Fruit fly (Drosophila melanogaster): ENCODE results near the gene msl-1.
A peak's percentile ranks its signal among the peaks of the same experiment; 100 is the strongest.

Gene msl-1

DNA sequence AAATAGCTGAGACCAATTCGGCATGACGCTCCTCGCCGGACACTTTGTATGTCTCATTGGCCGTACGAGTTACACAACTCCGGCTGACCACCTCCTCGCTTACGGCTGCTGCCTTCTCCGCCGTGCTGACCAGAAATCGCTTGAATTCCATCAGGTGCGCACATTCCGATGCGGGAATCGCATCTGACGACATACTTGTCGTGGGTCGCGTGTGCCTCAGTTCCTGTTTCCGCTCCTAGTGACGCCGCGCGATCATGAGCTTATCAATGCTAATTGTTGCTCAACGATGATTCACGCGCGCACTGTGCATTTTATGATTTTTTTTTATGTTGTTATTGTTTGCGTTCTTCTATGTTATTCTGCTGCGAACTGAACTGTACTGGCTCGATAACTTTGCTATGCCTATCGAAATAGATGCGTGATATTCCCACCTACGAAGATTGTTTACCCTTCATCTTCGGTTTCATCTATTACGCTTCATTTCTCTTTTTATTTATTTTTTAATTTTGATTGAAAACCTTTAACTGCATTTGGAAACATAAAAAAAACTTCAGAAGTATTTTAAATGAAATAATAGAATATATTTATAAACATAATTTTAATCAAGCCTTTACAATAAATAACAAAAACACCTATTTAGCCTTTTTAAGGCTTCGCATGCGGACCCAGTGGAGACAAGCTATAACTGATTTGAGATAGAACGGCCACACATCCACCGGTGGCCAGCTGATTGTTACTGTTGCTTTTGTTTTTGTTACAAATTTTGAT lies 14.3 kb upstream of the msl-1 start, which contains the start of the genes CG10376 and CG10343 (continued):
- peak; percentile 48; the same call in 1 of the 2 replicates for TF ChIP-seq Gsc (GFP tag; IDR thresholded peaks at IDR 0.05)
- peak; percentile 90 for TF ChIP-seq unpg (GFP tag; optimal IDR thresholded peaks at IDR 0.05)
- TF ChIP-seq CG13894 (tag; optimal IDR thresholded peaks at IDR 0.05), result peak; percentile 89
- peak; percentile 19 for TF ChIP-seq Sry-δ (GFP tag; optimal IDR thresholded peaks at IDR 0.05)
- peak; percentile 91 for TF ChIP-seq CG1602 (GFP tag; optimal IDR thresholded peaks at IDR 0.05)
- TF ChIP-seq phol (tag; optimal IDR thresholded peaks at IDR 0.05), result peak; percentile 96
- peak; percentile 81 for TF ChIP-seq CG9437 (GFP tag; optimal IDR thresholded peaks at IDR 0.05)
- peak; percentile 64 for TF ChIP-seq ap (GFP tag; IDR thresholded peaks at IDR 0.05)
- TF ChIP-seq row (GFP tag; IDR thresholded peaks at IDR 0.05), result peak; percentile 97
- TF ChIP-seq Poxn (GFP tag; IDR thresholded peaks at IDR 0.05), result peak; percentile 48; the same call in 1 of the 2 replicates
- peak; percentile 76 for TF ChIP-seq CG18764 (GFP tag; optimal IDR thresholded peaks at IDR 0.05)
- no peak for TF ChIP-seq Neu2 (GFP tag; optimal IDR thresholded peaks at IDR 0.05; ENCODE audit: borderline replicate concordance)
- no peak for TF ChIP-seq NC2α (GFP tag; optimal IDR thresholded peaks at IDR 0.05)
- no peak for TF ChIP-seq nerfin-2 (GFP tag; IDR thresholded peaks at IDR 0.05; ENCODE audit: partially characterized antibody)
- TF ChIP-seq nmo (GFP tag; optimal IDR thresholded peaks at IDR 0.05), result peak; percentile 98
- TF ChIP-seq al (GFP tag; IDR thresholded peaks at IDR 0.05), result peak; percentile 85
- no peak for TF ChIP-seq pita (GFP tag; optimal IDR thresholded peaks at IDR 0.05)
- TF ChIP-seq Drgx (GFP tag; IDR thresholded peaks at IDR 0.05), result peak; percentile 76; the same call in 1 of the 2 replicates
- peak; percentile 85 for TF ChIP-seq esg (GFP tag; conservative IDR thresholded peaks at IDR 0.05)
- peak; percentile 73; the same call in 2 of the 3 replicates for TF ChIP-seq CG2889 (GFP tag; IDR thresholded peaks at IDR 0.05)
- peak; percentile 90 for TF ChIP-seq CG32532 (GFP tag; IDR thresholded peaks at IDR 0.05)
- 0 out of 2 replicates have a peak, but pooled peaks have one; percentile 26 for TF ChIP-seq dimm (GFP tag; IDR thresholded peaks at IDR 0.05)
- peak; percentile 96 for TF ChIP-seq CG9817 (tag; optimal IDR thresholded peaks at IDR 0.05)
- peak; percentile 81 for TF ChIP-seq Mrtf (GFP tag; IDR thresholded peaks at IDR 0.05)
- no peak for TF ChIP-seq ac (GFP tag; optimal IDR thresholded peaks at IDR 0.05)
- peak; percentile 94 for TF ChIP-seq CG31441 (GFP tag; IDR thresholded peaks at IDR 0.05)
- TF ChIP-seq ranshi (GFP tag; IDR thresholded peaks at IDR 0.05), result peak; percentile 83; the same call in 1 of the 2 replicates
- TF ChIP-seq exex (tag; optimal IDR thresholded peaks at IDR 0.05), result peak; percentile 68
- peak; percentile 26; the same call in 1 of the 2 replicates for TF ChIP-seq danr (GFP tag; IDR thresholded peaks at IDR 0.05)
- peak; percentile 53 to 83 for TF ChIP-seq dpn (GFP tag; optimal IDR thresholded peaks at IDR 0.05)
- peak; percentile 56 for TF ChIP-seq Dref (GFP tag; IDR thresholded peaks at IDR 0.05)
- peak; percentile 89 for TF ChIP-seq sob (GFP tag; IDR thresholded peaks at IDR 0.05)
- TF ChIP-seq jigr1 (GFP tag; IDR thresholded peaks at IDR 0.05), result peak; percentile 72; the same call in 2 of the 3 replicates
- TF ChIP-seq Meics (GFP tag; optimal IDR thresholded peaks at IDR 0.05), result peak; percentile 86
- TF ChIP-seq Dfd (GFP tag; optimal IDR thresholded peaks at IDR 0.05), result peak; percentile 21 to 90
- TF ChIP-seq da (GFP tag; optimal IDR thresholded peaks at IDR 0.05), result no peak
- peak; percentile 90 for TF ChIP-seq CG33557 (GFP tag; optimal IDR thresholded peaks at IDR 0.05)
- peak; percentile 78 for TF ChIP-seq Aef1 (GFP tag; IDR thresholded peaks at IDR 0.05)
- TF ChIP-seq repo (GFP tag; optimal IDR thresholded peaks at IDR 0.05), result no peak
- TF ChIP-seq CG14050 (GFP tag; IDR thresholded peaks at IDR 0.05), result peak; percentile 66
- no peak for TF ChIP-seq CG3163 (GFP tag; optimal IDR thresholded peaks at IDR 0.05)
- TF ChIP-seq Camta (GFP tag; optimal IDR thresholded peaks at IDR 0.05), result peak; percentile 30
- no peak for TF ChIP-seq sc (optimal IDR thresholded peaks at IDR 0.05)
- TF ChIP-seq sc (GFP tag; optimal IDR thresholded peaks at IDR 0.05), result peak; percentile 76
- peak; percentile 69; the same call in 2 of the 3 replicates for TF ChIP-seq ken (GFP tag; IDR thresholded peaks at IDR 0.05)
- peak; percentile 89 for TF ChIP-seq bcd (GFP tag; optimal IDR thresholded peaks at IDR 0.05)
- peak; percentile 78 for TF ChIP-seq CG4328 (GFP tag; optimal IDR thresholded peaks at IDR 0.05)
- peak; percentile 98 for TF ChIP-seq CG30020 (tag; optimal IDR thresholded peaks at IDR 0.05)
- TF ChIP-seq CG30431 (GFP tag; optimal IDR thresholded peaks at IDR 0.05), result peak; percentile 82
- no peak for TF ChIP-seq z (GFP tag; IDR thresholded peaks at IDR 0.05)
